Fruit fly (Drosophila melanogaster) whole organism, embryonic: Measurements from ENCODE around the gene CG4066.

Source experiments
- Bdp1 ChIP-seq: fragments of 200-800 bp; sonication (Bioruptor generic); optimal IDR thresholded peaks from 3 replicates; lab custom pipeline; 2016; ENCODE audit warnings: missing biosample characterization, missing genetic modification characterization
- BtbVII ChIP-seq: fragments of 200-800 bp; sonication (Bioruptor generic); optimal IDR thresholded peaks from 3 replicates; lab custom pipeline; 2017; ENCODE audit warnings: missing biosample characterization, mild to moderate bottlenecking, missing genetic modification characterization
- CG11093 ChIP-seq: fragments of 200-800 bp; sonication (Bioruptor generic); IDR thresholded peaks from 3 replicates; pipeline ENCODE4 v1.3.6; 2022; ENCODE audit warnings: missing biosample characterization, missing genetic modification characterization
- CG12659 ChIP-seq: fragments of 200-800 bp; sonication (Bioruptor generic); optimal IDR thresholded peaks from 3 replicates; lab custom pipeline; 2017; ENCODE audit warnings: mild to moderate bottlenecking, missing biosample characterization, missing genetic modification reagents, missing genetic modification characterization
- CG13287 ChIP-seq: fragments of 200-800 bp; sonication (Bioruptor generic); IDR thresholded peaks from 2 replicates; pipeline ENCODE4 v1.3.6; 2022; ENCODE audit warnings: missing biosample characterization, missing genetic modification characterization; ENCODE audit not compliant: partially characterized antibody
- CG13424 ChIP-seq: fragments of 200-800 bp; sonication (Bioruptor generic); optimal IDR thresholded peaks from 2 replicates; lab custom pipeline; 2019; ENCODE audit warnings: missing biosample characterization, mild to moderate bottlenecking, missing genetic modification characterization, moderate library complexity
- CG14710 ChIP-seq: fragments of 200-800 bp; sonication (Bioruptor generic); optimal IDR thresholded peaks from 3 replicates; lab custom pipeline; 2019; ENCODE audit warnings: missing biosample characterization, mild to moderate bottlenecking, missing genetic modification characterization, moderate library complexity
- CG16779 ChIP-seq: fragments of 200-800 bp; sonication (Bioruptor generic); IDR thresholded peaks from 2 replicates; pipeline ENCODE4 v1.3.6; 2022; ENCODE audit warnings: missing biosample characterization, missing genetic modification characterization
- CG17361 ChIP-seq: fragments of 200-800 bp; sonication (Bioruptor generic); IDR thresholded peaks from 3 replicates; pipeline ENCODE4 v1.3.6; 2022; ENCODE audit warnings: missing biosample characterization, missing genetic modification characterization
- CG31441 ChIP-seq: fragments of 200-800 bp; sonication (Bioruptor generic); IDR thresholded peaks from 2 replicates; pipeline ENCODE4 v1.3.6; 2022; ENCODE audit warnings: missing biosample characterization, missing genetic modification characterization
- CG34224 ChIP-seq: fragments of 200-800 bp; sonication (Bioruptor generic); IDR thresholded peaks from 3 replicates; pipeline ENCODE4 v1.3.6; 2022; ENCODE audit warnings: missing biosample characterization, missing genetic modification characterization; ENCODE audit not compliant: partially characterized antibody
- CG4360 ChIP-seq: fragments of 200-800 bp; sonication (Bioruptor generic); IDR thresholded peaks from 2 replicates; pipeline ENCODE4 v1.3.6; 2022; ENCODE audit warnings: missing biosample characterization, missing genetic modification characterization
- CG4424 ChIP-seq: fragments of 200-800 bp; sonication (Bioruptor generic); optimal IDR thresholded peaks from 3 replicates; lab custom pipeline; 2016; ENCODE audit warnings: missing biosample characterization, missing genetic modification characterization
- CG4617 ChIP-seq: fragments of 200-800 bp; sonication (Bioruptor generic); optimal IDR thresholded peaks from 3 replicates; lab custom pipeline; 2016; ENCODE audit warnings: missing biosample characterization, missing genetic modification characterization, borderline replicate concordance
- CG6689 ChIP-seq: fragments of 200-800 bp; sonication (Bioruptor generic); IDR thresholded peaks from 2 replicates; pipeline ENCODE4 v1.3.6; 2022; ENCODE audit warnings: missing biosample characterization, missing genetic modification characterization
- CG9727 ChIP-seq: fragments of 200-800 bp; sonication (Bioruptor generic); optimal IDR thresholded peaks from 3 replicates; lab custom pipeline; 2017; ENCODE audit warnings: missing biosample characterization, mild to moderate bottlenecking, missing genetic modification characterization
- CG9797 ChIP-seq: fragments of 200-800 bp; sonication (Bioruptor generic); optimal IDR thresholded peaks from 3 replicates; lab custom pipeline; 2018; ENCODE audit warnings: missing biosample characterization, mild to moderate bottlenecking, missing genetic modification characterization
- Dip3 ChIP-seq: fragments of 200-800 bp; sonication (Bioruptor generic); optimal IDR thresholded peaks from 3 replicates; lab custom pipeline; 2016; ENCODE audit warnings: missing biosample characterization, missing genetic modification characterization
- Dll ChIP-seq: fragments of 200-800 bp; sonication (Bioruptor generic); IDR thresholded peaks from 4 replicates; pipeline ENCODE4 v1.3.6; 2022; ENCODE audit warnings: missing biosample characterization, missing genetic modification characterization; ENCODE audit not compliant: partially characterized antibody
- Dp ChIP-seq: fragments of 200-800 bp; sonication (Bioruptor generic); optimal IDR thresholded peaks from 2 replicates; lab custom pipeline; 2018; ENCODE audit warnings: missing biosample characterization, mild to moderate bottlenecking, missing genetic modification characterization, moderate library complexity
- Dref ChIP-seq: fragments of 200-800 bp; sonication (Bioruptor generic); IDR thresholded peaks from 2 replicates; pipeline ENCODE4 v1.3.6; 2022; ENCODE audit warnings: missing biosample characterization, missing genetic modification characterization
- Gsc ChIP-seq: fragments of 200-800 bp; sonication (Bioruptor generic); IDR thresholded peaks from 2 replicates; pipeline ENCODE4 v1.3.6; 2022; ENCODE audit warnings: missing biosample characterization, missing genetic modification characterization
- HLH3B ChIP-seq: fragments of 200-800 bp; sonication (Bioruptor generic); IDR thresholded peaks from 2 replicates; pipeline ENCODE4 v1.3.6; 2022; ENCODE audit warnings: missing biosample characterization, missing genetic modification characterization
- HLH4C ChIP-seq: fragments of 200-800 bp; sonication (Bioruptor generic); IDR thresholded peaks from 3 replicates; pipeline ENCODE4 v1.3.6; 2022; ENCODE audit warnings: missing biosample characterization, missing genetic modification characterization; ENCODE audit not compliant: partially characterized antibody
- Hmr ChIP-seq: fragments of 200-800 bp; sonication (Bioruptor generic); optimal IDR thresholded peaks from 3 replicates; lab custom pipeline; 2017; ENCODE audit warnings: mild to moderate bottlenecking, missing biosample characterization, missing genetic modification reagents, missing genetic modification characterization
- Lhr ChIP-seq: fragments of 200-800 bp; sonication (Bioruptor generic); optimal IDR thresholded peaks from 3 replicates; lab custom pipeline; 2017; ENCODE audit warnings: mild to moderate bottlenecking, missing biosample characterization, missing genetic modification reagents, missing genetic modification characterization
- Lim3 ChIP-seq: fragments of 200-800 bp; sonication (Bioruptor generic); IDR thresholded peaks from 2 replicates; pipeline ENCODE4 v1.3.6; 2022; ENCODE audit warnings: missing biosample characterization, missing genetic modification characterization
- MESR4 ChIP-seq: fragments of 200-800 bp; sonication (Bioruptor generic); optimal IDR thresholded peaks from 2 replicates; lab custom pipeline; 2018; ENCODE audit warnings: missing biosample characterization, mild to moderate bottlenecking, missing genetic modification characterization, moderate library complexity
- Max ChIP-seq: fragments of 200-800 bp; sonication (Bioruptor generic); optimal IDR thresholded peaks from 2 replicates; lab custom pipeline; 2016; ENCODE audit warnings: missing biosample characterization, mild to moderate bottlenecking, missing genetic modification characterization
- Myb ChIP-seq: fragments of 200-800 bp; sonication (Bioruptor generic); optimal IDR thresholded peaks from 2 replicates; lab custom pipeline; 2016; ENCODE audit warnings: missing biosample characterization, missing genetic modification characterization
- NFAT ChIP-seq: fragments of 200-800 bp; sonication (Bioruptor generic); IDR thresholded peaks from 2 replicates; pipeline ENCODE4 v1.3.6; 2022; ENCODE audit warnings: missing biosample characterization, missing genetic modification characterization
- Nf-YC ChIP-seq: fragments of 200-800 bp; optimal IDR thresholded peaks from 3 replicates; lab custom pipeline; 2019; ENCODE audit warnings: missing biosample characterization, mild to moderate bottlenecking, missing genetic modification characterization, moderate library complexity
- Pdp1 ChIP-seq, 2 experiments: fragments of 200-800 bp; sonication (Bioruptor generic); optimal IDR thresholded peaks; 3 replicates each; lab custom pipeline; 2016; ENCODE audit warnings: missing biosample characterization in 2 of 2, missing genetic modification characterization in 2 of 2, mild to moderate bottlenecking in 1 of 2, moderate library complexity in 1 of 2
- amos ChIP-seq: fragments of 200-800 bp; sonication (Bioruptor generic); IDR thresholded peaks from 2 replicates; pipeline ENCODE4 v1.3.6; 2022; ENCODE audit warnings: missing biosample characterization, missing genetic modification characterization; ENCODE audit not compliant: partially characterized antibody
- gcm ChIP-seq: fragments of 200-800 bp; sonication (Bioruptor generic); optimal IDR thresholded peaks from 2 replicates; lab custom pipeline; 2019; ENCODE audit warnings: missing biosample characterization, mild to moderate bottlenecking, missing genetic modification characterization, moderate library complexity
- hbn ChIP-seq: fragments of 200-800 bp; sonication (Bioruptor generic); IDR thresholded peaks from 2 replicates; pipeline ENCODE4 v1.3.6; 2022; ENCODE audit warnings: missing biosample characterization, missing genetic modification characterization; ENCODE audit not compliant: partially characterized antibody
- kni ChIP-seq: fragments of 200-800 bp; sonication (Bioruptor generic); optimal IDR thresholded peaks from 3 replicates; lab custom pipeline; 2017; ENCODE audit warnings: mild to moderate bottlenecking, missing biosample characterization, missing genetic modification reagents, missing genetic modification characterization
- knrl ChIP-seq: fragments of 200-800 bp; sonication (Bioruptor generic); IDR thresholded peaks from 3 replicates; pipeline ENCODE4 v1.3.6; 2022; ENCODE audit warnings: missing biosample characterization, missing genetic modification characterization; ENCODE audit not compliant: partially characterized antibody
- lbe ChIP-seq: fragments of 200-800 bp; sonication (Bioruptor generic); optimal IDR thresholded peaks from 2 replicates; lab custom pipeline; 2016; ENCODE audit warnings: missing biosample characterization, mild to moderate bottlenecking, missing genetic modification characterization
- oc ChIP-seq: fragments of 200-800 bp; sonication (Bioruptor generic); optimal IDR thresholded peaks from 2 replicates; lab custom pipeline; 2018; ENCODE audit warnings: missing biosample characterization, mild to moderate bottlenecking, missing genetic modification characterization, moderate library complexity
- phol ChIP-seq: fragments of 200-800 bp; sonication (Bioruptor generic); optimal IDR thresholded peaks from 3 replicates; lab custom pipeline; 2018; ENCODE audit warnings: missing biosample characterization, mild to moderate bottlenecking, missing genetic modification characterization, moderate library complexity
- pzg ChIP-seq: fragments of 200-800 bp; sonication (Bioruptor generic); optimal IDR thresholded peaks from 3 replicates; lab custom pipeline; 2018; ENCODE audit warnings: missing biosample characterization, mild to moderate bottlenecking, missing genetic modification characterization, moderate library complexity
- row ChIP-seq: fragments of 200-800 bp; sonication (Bioruptor generic); IDR thresholded peaks from 3 replicates; pipeline ENCODE4 v1.3.6; 2022; ENCODE audit warnings: missing biosample characterization, missing genetic modification characterization
- salm ChIP-seq: fragments of 200-800 bp; sonication (Bioruptor generic); optimal IDR thresholded peaks from 2 replicates; lab custom pipeline; 2018; ENCODE audit warnings: missing biosample characterization, mild to moderate bottlenecking, missing genetic modification characterization
- sens ChIP-seq: fragments of 200-800 bp; sonication (Bioruptor generic); peaks from one replicate; lab custom pipeline; 2016; ENCODE audit warnings: missing biosample characterization, missing genetic modification characterization
- sug ChIP-seq: fragments of 200-800 bp; optimal IDR thresholded peaks from 2 replicates; lab custom pipeline; 2019; ENCODE audit warnings: missing biosample characterization, mild to moderate bottlenecking, missing genetic modification characterization, moderate library complexity
- tna ChIP-seq: fragments of 200-800 bp; sonication (Bioruptor generic); IDR thresholded peaks from 2 replicates; pipeline ENCODE4 v1.3.6; 2022; ENCODE audit warnings: missing biosample characterization, missing genetic modification characterization; ENCODE audit not compliant: partially characterized antibody
- trem ChIP-seq: fragments of 200-800 bp; optimal IDR thresholded peaks from 3 replicates; lab custom pipeline; 2019; ENCODE audit warnings: missing biosample characterization, mild to moderate bottlenecking, missing genetic modification characterization, moderate library complexity
- unc-4 ChIP-seq: fragments of 200-800 bp; sonication (Bioruptor generic); IDR thresholded peaks from 2 replicates; pipeline ENCODE4 v1.3.6; 2022; ENCODE audit warnings: missing biosample characterization, missing genetic modification characterization; ENCODE audit not compliant: partially characterized antibody

CG4066 gene

dm6 chr3R:12356044-12356443 lies 44.9 kb downstream of the CG4066 start, which contains the start of gene MBD-R2 (continued):
- TF ChIP-seq CG4360 (no peak), kni (GFP tag; lab: Kevin White, UChicago) (no peak), Hmr (no peak), sug (peak; percentile 0), CG31441 (GFP tag; lab: Robert Waterston, UW) (peak; percentile 25; the same call in 1 of the 2 replicates), Dip3 (GFP tag; lab: Kevin White, UChicago) (no peak), Bdp1 (GFP tag; lab: Kevin White, UChicago) (no peak), trem (tag; lab: Kevin White, UChicago) (peak; percentile 63), sens (GFP tag; lab: Kevin White, UChicago) (peak; percentile 73), NFAT (GFP tag; lab: Robert Waterston, UW) (no peak), unc-4 (GFP tag; lab: Robert Waterston, UW) (peak; percentile 80), Dref (GFP tag; lab: Robert Waterston, UW) (peak; percentile 67), tna (GFP tag; lab: Robert Waterston, UW) (peak; percentile 28; the same call in 1 of the 2 replicates), CG11093 (GFP tag; lab: Robert Waterston, UW) (no peak), Dll (peak; percentile 78), hbn (GFP tag; lab: Robert Waterston, UW) (peak; percentile 71), Gsc (GFP tag; lab: Robert Waterston, UW) (no peak), pzg (GFP tag; lab: Kevin White, UChicago) (peak; percentile 67), CG13287 (GFP tag; lab: Robert Waterston, UW) (peak; percentile 84), HLH4C (GFP tag; lab: Robert Waterston, UW) (peak; percentile 37; the same call in 2 of the 3 replicates), CG17361 (GFP tag; lab: Robert Waterston, UW) (0 out of 3 replicates have a peak, but pooled peaks have one; percentile 26), row (peak; percentile 69), CG12659 (GFP tag; lab: Kevin White, UChicago) (peak; percentile 62), phol (tag; lab: Kevin White, UChicago) (peak; percentile 20), BtbVII (GFP tag; lab: Kevin White, UChicago) (no peak), CG9727 (no peak), CG9797 (GFP tag; lab: Kevin White, UChicago) (peak; percentile 60), CG34224 (GFP tag; lab: Robert Waterston, UW) (peak; percentile 66; the same call in 2 of the 3 replicates), amos (GFP tag; lab: Robert Waterston, UW) (peak; percentile 75), Lim3 (GFP tag; lab: Robert Waterston, UW) (no peak), oc (tag; lab: Kevin White, UChicago) (no peak), Nf-YC (tag; lab: Kevin White, UChicago) (peak; percentile 24), CG16779 (GFP tag; lab: Robert Waterston, UW) (no peak), gcm (peak; percentile 1), CG4617 (peak; percentile 94), Myb (GFP tag; lab: Kevin White, UChicago) (peak; percentile 65), Pdp1 (GFP tag; optimal IDR thresholded peaks at IDR 0.05; lab: Kevin White, UChicago) (peak in 1 of 2 experiments; percentile 21), MESR4 (peak; percentile 96), salm (tag; lab: Kevin White, UChicago) (no peak), CG6689 (GFP tag; lab: Robert Waterston, UW) (no peak), CG4424 (no peak), CG14710 (peak; percentile 46), Lhr (GFP tag; lab: Kevin White, UChicago) (peak; percentile 54), Max (peak; percentile 14), CG13424 (tag; lab: Kevin White, UChicago) (peak; percentile 16), knrl (GFP tag; lab: Robert Waterston, UW) (peak; percentile 78), HLH3B (no peak), Dp (GFP tag; lab: Kevin White, UChicago) (peak; percentile 67), lbe (peak; percentile 9)
